Fruit fly (Drosophila melanogaster): Measurements from ENCODE around the gene Tango14.

Gene Tango14

dm6 chr2L:1169867-1170415, 11.5 kb downstream of the Tango14 start, which contains the start of the genes CG31922 and Plap (continued):
- TF ChIP-seq CG3032 (tag; optimal IDR thresholded peaks at IDR 0.05) (peak; percentile 67), CG11902 (GFP tag; optimal IDR thresholded peaks at IDR 0.05) (peak; percentile 40), pdm3 (GFP tag; optimal IDR thresholded peaks at IDR 0.05) (no peak), Hr38 (GFP tag; optimal IDR thresholded peaks at IDR 0.05) (no peak), CG4318 (GFP tag; optimal IDR thresholded peaks at IDR 0.05) (no peak), Sox14 (GFP tag; optimal IDR thresholded peaks at IDR 0.05) (peak; percentile 89), fkh (GFP tag; optimal IDR thresholded peaks at IDR 0.05) (no peak), achi (GFP tag; optimal IDR thresholded peaks at IDR 0.05) (no peak), lz (GFP tag; optimal IDR thresholded peaks at IDR 0.05) (peak; percentile 78), Lpt (GFP tag; optimal IDR thresholded peaks at IDR 0.05) (peak; percentile 3), CG1621 (tag; optimal IDR thresholded peaks at IDR 0.05) (no peak), CG11762 (GFP tag; optimal IDR thresholded peaks at IDR 0.05; ENCODE audit: insufficient read depth) (no peak), Hr4 (GFP tag; optimal IDR thresholded peaks at IDR 0.05) (no peak), Gug (GFP tag; IDR thresholded peaks at IDR 0.05) (no peak), esn (GFP tag; optimal IDR thresholded peaks at IDR 0.05) (peak; percentile 82), vri (GFP tag; optimal IDR thresholded peaks at IDR 0.05) (no peak), CG6276 (GFP tag; optimal IDR thresholded peaks at IDR 0.05) (no peak), dsx (GFP tag; optimal IDR thresholded peaks at IDR 0.05; ENCODE audit: poor library complexity, severe bottlenecking) (peak; percentile 87), CG11294 (GFP tag; IDR thresholded peaks at IDR 0.05) (no peak), net (GFP tag; optimal IDR thresholded peaks at IDR 0.05) (peak; percentile 18), CG7368 (GFP tag; optimal IDR thresholded peaks at IDR 0.05) (no peak), ss (GFP tag; optimal IDR thresholded peaks at IDR 0.05) (no peak), Blimp-1 (GFP tag; optimal IDR thresholded peaks at IDR 0.05) (no peak), salr (GFP tag; optimal IDR thresholded peaks at IDR 0.05) (no peak), CG15336 (GFP tag; IDR thresholded peaks at IDR 0.05) (no peak), spab (GFP tag; optimal IDR thresholded peaks at IDR 0.05) (no peak), acj6 (GFP tag; optimal IDR thresholded peaks at IDR 0.05) (no peak), Ets96B (tag; optimal IDR thresholded peaks at IDR 0.05) (peak; percentile 58), CG6854 (GFP tag; optimal IDR thresholded peaks at IDR 0.05) (no peak), svp (GFP tag) (peak; percentile 97), CG32006 (GFP tag; optimal IDR thresholded peaks at IDR 0.05) (no peak), CG34406 (GFP tag; optimal IDR thresholded peaks at IDR 0.05) (peak; percentile 60), CG8119 (GFP tag; IDR thresholded peaks at IDR 0.05) (no peak), CG16779 (tag; optimal IDR thresholded peaks at IDR 0.05) (no peak), dac (GFP tag; optimal IDR thresholded peaks at IDR 0.05) (no peak), Eip93F (GFP tag; optimal IDR thresholded peaks at IDR 0.05) (no peak)

DNA sequence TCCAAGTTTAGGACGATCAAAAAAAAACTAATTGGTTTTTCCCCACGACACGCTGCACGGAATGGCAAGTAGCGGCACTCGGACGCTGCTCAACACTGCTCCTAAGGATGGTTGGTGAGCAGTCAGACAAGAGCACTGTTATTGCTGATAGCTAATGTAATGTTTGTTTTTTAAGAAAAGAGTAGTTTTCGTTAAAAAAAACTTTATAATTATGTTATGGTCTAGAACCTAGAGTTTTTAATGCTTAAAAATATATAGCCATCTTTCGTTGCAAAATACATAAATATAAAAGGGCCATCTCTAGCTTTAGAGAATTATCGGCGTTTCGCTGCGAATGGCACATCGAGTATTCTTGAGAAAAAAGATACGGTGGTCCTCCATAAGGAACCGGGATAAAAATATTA, 14.2 kb downstream of the Tango14 start, which contains the start of the genes Charon and CG4887:
TSS of gene Charon (minus strand) at position 102 of the 404 bp plus-strand sequence.
TSS of gene CG4887 (plus strand) at position 306 of the 404 bp plus-strand sequence.
- TF ChIP-seq Eip75B (GFP tag; optimal IDR thresholded peaks at IDR 0.05) (no peak), vri (GFP tag; optimal IDR thresholded peaks at IDR 0.05) (no peak), CG4318 (GFP tag; optimal IDR thresholded peaks at IDR 0.05) (no peak), CG6792 (GFP tag; optimal IDR thresholded peaks at IDR 0.05) (peak; percentile 74), spab (GFP tag; optimal IDR thresholded peaks at IDR 0.05) (no peak), Hr38 (GFP tag; optimal IDR thresholded peaks at IDR 0.05) (peak; percentile 25), CG6276 (GFP tag; optimal IDR thresholded peaks at IDR 0.05) (no peak), CG6808 (GFP tag; optimal IDR thresholded peaks at IDR 0.05) (no peak), CG34406 (GFP tag; optimal IDR thresholded peaks at IDR 0.05) (no peak), CG8632 (GFP tag; optimal IDR thresholded peaks at IDR 0.05) (no peak), eg (GFP tag; IDR thresholded peaks at IDR 0.05) (peak; percentile 64; the same call in 2 of the 3 replicates), Lpt (GFP tag; optimal IDR thresholded peaks at IDR 0.05) (peak; percentile 35), CG6854 (GFP tag; optimal IDR thresholded peaks at IDR 0.05) (peak; percentile 31), fd85E (GFP tag; optimal IDR thresholded peaks at IDR 0.05) (no peak), CG15336 (GFP tag; IDR thresholded peaks at IDR 0.05) (peak; percentile 41; the same call in 1 of the 2 replicates), CG7368 (GFP tag; optimal IDR thresholded peaks at IDR 0.05) (no peak), pdm3 (GFP tag; optimal IDR thresholded peaks at IDR 0.05) (no peak), CG16779 (tag; optimal IDR thresholded peaks at IDR 0.05) (no peak), acj6 (GFP tag; optimal IDR thresholded peaks at IDR 0.05) (no peak), CG10669 (GFP tag; optimal IDR thresholded peaks at IDR 0.05) (no peak), Met (GFP tag; optimal IDR thresholded peaks at IDR 0.05) (no peak), Sox14 (GFP tag; optimal IDR thresholded peaks at IDR 0.05) (no peak), CG10631 (GFP tag; optimal IDR thresholded peaks at IDR 0.05) (no peak), Eip78C (GFP tag) (no peak), CG11902 (GFP tag; optimal IDR thresholded peaks at IDR 0.05) (peak; percentile 75), esn (GFP tag; optimal IDR thresholded peaks at IDR 0.05) (peak; percentile 90), net (GFP tag; optimal IDR thresholded peaks at IDR 0.05) (no peak), CG3919 (GFP tag; optimal IDR thresholded peaks at IDR 0.05) (no peak), Smox (GFP tag; optimal IDR thresholded peaks at IDR 0.05) (no peak), CG11762 (GFP tag; optimal IDR thresholded peaks at IDR 0.05; ENCODE audit: insufficient read depth) (peak; percentile 50), lz (GFP tag; optimal IDR thresholded peaks at IDR 0.05) (peak; percentile 87)
